Fruit fly (Drosophila melanogaster) whole organism, larva: ENCODE measurements around the gene Sxl.

Experiments
- noc ChIP-seq: fragments of 200-800 bp; sonication (Bioruptor generic); optimal IDR thresholded peaks from 3 replicates; lab custom pipeline; 2019; ENCODE audit warnings: missing biosample characterization, mild to moderate bottlenecking, missing genetic modification characterization, moderate library complexity

Sxl gene

dm6 chrX:7097859-7098303, at the start of gene Sxl:
Sxl (minus strand) TSS chrX:7098053.
- peak; percentile 22 for TF ChIP-seq noc (tag; lab: Kevin White, UChicago)

- TF ChIP-seq noc (tag; lab: Kevin White, UChicago), result no peak
Measured at dm6 chrX:7141753-7142152, 43.9 kb upstream of the Sxl start.

dm6 chrX:7139952-7140351, 42.1 kb upstream of the Sxl start:
- no peak for TF ChIP-seq noc (tag; lab: Kevin White, UChicago)

DNA sequence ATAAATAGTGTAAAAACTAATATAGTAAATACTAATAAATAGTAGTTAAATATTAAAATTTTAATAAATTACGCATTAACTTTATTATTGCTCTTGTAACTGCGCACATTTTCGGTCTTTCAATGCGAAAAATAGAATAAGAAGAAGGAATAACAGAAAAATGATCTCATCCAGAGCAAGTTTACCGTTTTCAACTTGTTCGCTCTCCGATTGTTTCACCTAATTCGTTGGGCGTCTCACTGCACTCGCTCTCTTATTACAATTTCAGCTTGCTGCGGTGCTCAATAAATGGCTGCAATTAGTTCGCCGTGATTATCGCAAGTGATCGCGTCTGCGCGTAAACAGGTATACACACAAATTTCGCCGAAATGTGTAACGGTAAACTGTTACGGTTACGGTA, 39.6 kb upstream of the Sxl start, which contains the start of gene Cph:
Cph (plus strand) TSS at position 301 of the 400 bp plus-strand sequence.
- TF ChIP-seq noc (tag; lab: Kevin White, UChicago), result no peak

DNA sequence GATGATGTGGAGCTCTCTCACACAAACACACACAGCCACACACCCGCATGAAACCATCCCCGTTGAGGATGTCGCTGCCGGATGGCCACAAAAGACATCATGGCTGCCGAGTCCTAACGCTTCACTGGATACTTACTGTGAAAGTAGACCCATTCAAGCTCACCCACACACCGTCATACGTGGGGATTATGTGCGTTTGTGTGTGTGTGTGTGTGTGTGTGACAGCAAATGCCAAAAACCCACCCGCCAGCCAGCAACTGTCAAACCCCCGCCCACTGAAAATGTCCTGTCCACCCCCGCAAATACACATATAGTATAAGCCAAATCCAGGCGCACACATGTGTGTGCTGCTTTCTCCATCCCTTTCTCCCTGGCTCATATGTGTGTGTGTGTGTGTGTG, 26.6 kb upstream of the Sxl start:
- no peak for TF ChIP-seq noc (tag; lab: Kevin White, UChicago)

DNA sequence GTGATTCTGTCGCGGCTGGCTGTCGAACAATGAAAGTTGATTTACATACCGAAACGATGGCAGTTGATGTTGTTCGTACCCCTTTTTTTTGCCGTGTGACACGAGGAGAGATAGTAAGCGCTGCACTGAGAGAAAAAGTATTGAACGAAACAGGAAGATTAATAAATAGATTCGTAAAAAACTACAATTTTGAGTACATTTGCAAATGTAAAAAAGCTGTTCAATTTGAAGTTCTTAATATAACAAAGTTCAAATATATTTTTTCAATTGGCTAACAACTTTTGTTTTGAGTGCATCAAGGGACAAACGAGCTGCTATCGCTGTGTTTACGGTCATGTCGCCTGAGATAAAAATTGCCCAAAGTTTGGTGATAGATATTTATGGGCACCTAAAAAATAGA, 24.1 kb upstream of the Sxl start:
- TF ChIP-seq noc (tag; lab: Kevin White, UChicago), result no peak

DNA sequence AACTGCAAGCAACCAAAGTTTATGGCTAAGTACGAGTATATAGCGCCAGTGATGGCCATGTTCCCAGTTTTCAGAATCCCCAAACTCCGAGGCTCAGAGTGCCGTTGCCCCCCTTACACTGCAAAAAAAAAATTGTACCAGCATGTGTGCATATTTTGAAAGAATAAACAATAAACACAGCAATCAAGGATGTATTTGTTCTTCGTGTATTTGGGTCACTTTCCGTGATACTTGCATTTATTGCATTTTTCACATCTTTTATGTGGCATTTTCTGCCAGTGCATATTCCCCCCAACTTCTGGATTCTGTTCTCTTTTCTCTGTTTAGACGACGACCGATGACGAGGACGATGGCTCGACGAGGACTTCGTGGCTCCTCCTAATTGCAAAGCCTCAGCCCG, 22.3 kb upstream of the Sxl start:
- no peak for TF ChIP-seq noc (tag; lab: Kevin White, UChicago)

- no peak for TF ChIP-seq noc (tag; lab: Kevin White, UChicago)
Measured at dm6 chrX:7117729-7118128, 19.9 kb upstream of the Sxl start.

DNA sequence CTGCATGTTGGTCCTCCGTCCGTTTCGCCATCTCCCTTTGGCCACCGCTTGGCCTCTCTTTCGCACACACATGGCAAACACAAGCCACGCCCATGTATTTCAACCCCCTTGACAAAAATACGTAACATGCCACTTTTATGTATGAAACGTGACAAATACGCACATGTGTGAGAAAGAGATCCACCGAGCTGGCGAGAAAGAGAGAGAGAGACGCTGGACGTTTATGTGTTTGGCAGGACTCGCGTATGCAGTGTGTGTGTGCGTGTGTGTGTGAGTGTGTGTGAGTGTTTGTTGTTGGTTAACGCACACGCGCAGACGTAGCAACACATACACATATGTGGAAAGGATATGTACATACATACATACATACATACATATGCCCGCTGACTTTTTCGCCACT, 13.0 kb upstream of the Sxl start:
- TF ChIP-seq noc (tag; lab: Kevin White, UChicago), result no peak

DNA sequence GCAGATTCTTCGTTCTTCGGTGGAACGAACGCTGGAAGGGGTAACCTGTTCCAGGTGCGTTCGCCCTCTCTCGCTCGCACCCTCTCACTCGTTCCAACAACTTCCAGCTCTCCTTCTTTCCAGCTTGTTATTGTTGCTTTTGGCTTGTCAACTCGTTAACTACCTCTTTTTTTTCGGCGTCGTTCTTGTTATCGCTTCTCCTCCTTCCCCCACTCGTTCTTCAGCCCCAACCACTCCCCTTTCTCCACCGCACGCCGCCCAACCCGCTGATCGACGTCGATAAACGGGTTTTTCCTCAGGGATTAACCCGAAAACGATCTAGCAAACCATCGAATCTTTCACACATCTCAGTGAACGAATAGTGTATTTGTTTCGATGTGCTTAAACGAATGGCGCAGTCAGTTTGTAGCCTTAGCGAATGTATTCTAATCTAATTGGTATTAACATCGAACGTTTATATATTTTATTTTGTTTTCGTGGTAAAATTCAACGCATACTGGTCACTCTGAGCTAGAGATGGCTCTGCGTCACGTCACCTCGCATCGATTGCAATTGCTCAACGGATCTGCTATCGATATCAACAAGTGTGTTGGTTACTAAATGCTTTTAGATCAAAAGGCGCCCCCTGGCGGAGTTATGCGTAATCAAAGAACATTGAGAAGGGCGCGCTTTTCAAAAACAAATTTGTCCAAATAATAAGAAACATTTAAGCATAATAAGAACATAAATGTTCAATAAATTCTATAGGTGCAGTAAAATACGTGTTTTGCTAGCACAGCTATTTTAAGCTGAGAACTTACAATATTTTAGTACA, 12.1 kb upstream of the Sxl start, which contains the start of gene fz4:
fz4 (minus strand) TSS at position 529 of the 814 bp plus-strand sequence.
- TF ChIP-seq noc (tag; lab: Kevin White, UChicago), result peak; percentile 40

- TF ChIP-seq noc (tag; lab: Kevin White, UChicago), result no peak
Measured at dm6 chrX:7105533-7105932, 7.7 kb upstream of the Sxl start.

DNA sequence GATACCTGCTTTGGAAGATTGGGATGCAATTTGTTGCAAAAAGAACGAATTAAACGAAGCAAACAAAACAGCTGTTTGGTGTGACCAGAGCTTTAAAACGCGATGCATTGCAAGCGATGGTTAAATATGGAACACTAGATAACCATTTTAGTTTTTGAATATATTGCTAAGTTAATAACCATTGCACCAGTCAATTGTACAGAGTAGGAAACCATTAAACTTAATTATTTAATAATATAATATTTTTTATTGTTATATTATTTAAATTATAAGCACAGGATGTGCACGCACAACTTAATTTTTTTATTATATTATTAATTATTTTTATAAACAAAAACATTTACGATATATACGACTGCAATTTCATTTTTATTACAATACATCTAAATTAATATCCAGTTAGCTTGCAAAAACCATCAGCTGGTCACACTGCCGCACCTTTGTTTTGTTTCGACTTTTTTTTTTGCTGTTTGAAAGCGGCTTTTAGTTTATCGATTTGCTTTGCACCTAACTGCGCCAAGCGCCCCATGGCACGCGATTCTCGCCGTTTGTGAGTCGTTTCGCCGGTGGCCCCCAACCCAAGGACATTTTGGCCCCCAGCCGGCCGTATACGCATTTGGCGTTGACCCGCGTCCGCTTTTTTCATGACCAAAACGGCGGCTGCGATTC, 6.7 kb upstream of the Sxl start, which contains the start of the genes CG4617 and CG8300:
CG4617 (minus strand) TSS at position 92 of the 669 bp plus-strand sequence.
CG8300 (plus strand) TSS at position 486 of the 669 bp plus-strand sequence.
- TF ChIP-seq noc (tag; lab: Kevin White, UChicago), result peak; percentile 12

- TF ChIP-seq noc (tag; lab: Kevin White, UChicago), result no peak
Measured at dm6 chrX:7102013-7102520, 4.2 kb upstream of the Sxl start, which contains the start of gene CG4615. CG4615 (minus strand) TSS chrX:7102300.

- TF ChIP-seq noc (tag; lab: Kevin White, UChicago), result peak; percentile 79
Measured at dm6 chrX:7101302-7102012, 3.6 kb upstream of the Sxl start.

dm6 chrX:7100689-7101088, 2.8 kb upstream of the Sxl start:
- no peak for TF ChIP-seq noc (tag; lab: Kevin White, UChicago)
